Fruit fly (Drosophila melanogaster) whole organism, prepupa: Measurements from ENCODE around the gene CG32369.
A peak's percentile ranks its signal among the peaks of the same experiment; 100 is the strongest.

ENCODE experiments used
- Blimp-1 ChIP-seq: fragments of 200-800 bp; sonication (Bioruptor generic); optimal IDR thresholded peaks from 3 replicates; lab custom pipeline; 2017; ENCODE audit warnings: missing biosample characterization, missing genetic modification characterization, mild to moderate bottlenecking, moderate library complexity, missing genetic modification reagents
- CG10669 ChIP-seq: fragments of 200-800 bp; sonication (Bioruptor generic); optimal IDR thresholded peaks from 3 replicates; lab custom pipeline; 2018; ENCODE audit warnings: missing biosample characterization, mild to moderate bottlenecking, missing genetic modification characterization, moderate library complexity
- CG11762 ChIP-seq: fragments of 200-800 bp; sonication (Bioruptor generic); optimal IDR thresholded peaks from 3 replicates; lab custom pipeline; 2016; ENCODE audit warnings: missing biosample characterization, missing genetic modification characterization; ENCODE audit not compliant: insufficient read depth
- CG15336 ChIP-seq: fragments of 200-800 bp; sonication (Bioruptor generic); IDR thresholded peaks from 2 replicates; pipeline ENCODE4 v1.3.6; 2022; ENCODE audit warnings: missing biosample characterization, missing genetic modification characterization
- CG1621 ChIP-seq: fragments of 200-800 bp; sonication (Bioruptor generic); optimal IDR thresholded peaks from 3 replicates; lab custom pipeline; 2018; ENCODE audit warnings: missing biosample characterization, mild to moderate bottlenecking, missing genetic modification characterization
- CG16779 ChIP-seq: fragments of 200-800 bp; sonication (Bioruptor generic); optimal IDR thresholded peaks from 3 replicates; lab custom pipeline; 2017; ENCODE audit warnings: missing biosample characterization, mild to moderate bottlenecking, missing genetic modification characterization
- CG31627 ChIP-seq: fragments of 200-800 bp; sonication (Bioruptor generic); optimal IDR thresholded peaks from 3 replicates; lab custom pipeline; 2016; ENCODE audit warnings: missing biosample characterization, missing genetic modification characterization
- CG32006 ChIP-seq: fragments of 200-800 bp; sonication (Bioruptor generic); optimal IDR thresholded peaks from 3 replicates; lab custom pipeline; 2017; ENCODE audit warnings: missing biosample characterization, mild to moderate bottlenecking, missing genetic modification characterization
- CG6163 ChIP-seq: fragments of 200-800 bp; sonication (Bioruptor generic); IDR thresholded peaks from 3 replicates; pipeline ENCODE4 v1.3.6; 2022; ENCODE audit warnings: missing biosample characterization, missing genetic modification characterization
- CG6276 ChIP-seq: fragments of 200-800 bp; sonication (Bioruptor generic); optimal IDR thresholded peaks from 2 replicates; lab custom pipeline; 2017; ENCODE audit warnings: missing biosample characterization, mild to moderate bottlenecking, missing genetic modification characterization
- CG6792 ChIP-seq: fragments of 200-800 bp; sonication (Bioruptor generic); optimal IDR thresholded peaks from 3 replicates; lab custom pipeline; 2016; ENCODE audit warnings: missing biosample characterization, missing genetic modification characterization
- CG6808 ChIP-seq: fragments of 200-800 bp; sonication (Bioruptor generic); optimal IDR thresholded peaks from 3 replicates; lab custom pipeline; 2017; ENCODE audit warnings: missing biosample characterization, missing genetic modification characterization, mild to moderate bottlenecking, moderate library complexity, missing genetic modification reagents
- CG6854 ChIP-seq: fragments of 200-800 bp; sonication (Bioruptor generic); optimal IDR thresholded peaks from 2 replicates; lab custom pipeline; 2017; ENCODE audit warnings: missing biosample characterization, mild to moderate bottlenecking, missing genetic modification characterization
- CG7368 ChIP-seq: fragments of 200-800 bp; sonication (Bioruptor generic); optimal IDR thresholded peaks from 3 replicates; lab custom pipeline; 2016; ENCODE audit warnings: missing biosample characterization, missing genetic modification characterization
- CG8632 ChIP-seq: fragments of 200-800 bp; sonication (Bioruptor generic); optimal IDR thresholded peaks from 3 replicates; lab custom pipeline; 2016; ENCODE audit warnings: missing biosample characterization, missing genetic modification characterization
- CG9139 ChIP-seq: fragments of 200-800 bp; sonication (Bioruptor generic); optimal IDR thresholded peaks from 3 replicates; lab custom pipeline; 2017; ENCODE audit warnings: missing biosample characterization, mild to moderate bottlenecking, missing genetic modification characterization
- Eip75B ChIP-seq: fragments of 200-800 bp; sonication (Bioruptor generic); optimal IDR thresholded peaks from 3 replicates; lab custom pipeline; 2016; ENCODE audit warnings: missing biosample characterization, missing genetic modification characterization
- Eip78C ChIP-seq: fragments of 200-800 bp; sonication (Bioruptor generic); peaks from one replicate; lab custom pipeline; 2016; ENCODE audit warnings: missing biosample characterization, missing genetic modification characterization
- Eip93F ChIP-seq: fragments of 200-800 bp; sonication (Bioruptor generic); optimal IDR thresholded peaks from 2 replicates; lab custom pipeline; 2016; ENCODE audit warnings: missing biosample characterization, mild to moderate bottlenecking, missing genetic modification characterization
- Ets21C ChIP-seq: fragments of 200-800 bp; sonication (Bioruptor generic); optimal IDR thresholded peaks from 3 replicates; lab custom pipeline; 2016; ENCODE audit warnings: missing biosample characterization, missing genetic modification characterization
- Ets96B ChIP-seq: fragments of 200-800 bp; optimal IDR thresholded peaks from 2 replicates; lab custom pipeline; 2019; ENCODE audit warnings: missing biosample characterization, mild to moderate bottlenecking, missing genetic modification characterization, moderate library complexity
- Gug ChIP-seq: fragments of 200-800 bp; sonication (Bioruptor generic); IDR thresholded peaks from 2 replicates; pipeline ENCODE4 v1.3.6; 2022; ENCODE audit warnings: missing biosample characterization, missing genetic modification characterization
- Hr38 ChIP-seq: sonication (Bioruptor generic); optimal IDR thresholded peaks from 2 replicates; lab custom pipeline; 2016; ENCODE audit warnings: missing biosample characterization, missing genetic modification characterization
- Hr39 ChIP-seq: fragments of 200-800 bp; sonication (Bioruptor generic); optimal IDR thresholded peaks from 2 replicates; lab custom pipeline; 2016; ENCODE audit warnings: missing biosample characterization, missing genetic modification characterization
- Hr4 ChIP-seq: fragments of 200-800 bp; sonication (Bioruptor generic); optimal IDR thresholded peaks from 3 replicates; lab custom pipeline; 2016; ENCODE audit warnings: missing biosample characterization, missing genetic modification characterization
- Lpt ChIP-seq: fragments of 200-800 bp; sonication (Bioruptor generic); optimal IDR thresholded peaks from 3 replicates; lab custom pipeline; 2016; ENCODE audit warnings: missing biosample characterization, missing genetic modification characterization
- Met ChIP-seq: fragments of 200-800 bp; sonication (Bioruptor generic); optimal IDR thresholded peaks from 3 replicates; lab custom pipeline; 2016; ENCODE audit warnings: missing biosample characterization, missing genetic modification characterization
- OdsH ChIP-seq: fragments of 200-800 bp; sonication (Bioruptor generic); optimal IDR thresholded peaks from 3 replicates; lab custom pipeline; 2016; ENCODE audit warnings: missing biosample characterization, missing genetic modification characterization
- Sox102F ChIP-seq: fragments of 200-800 bp; sonication (Bioruptor generic); optimal IDR thresholded peaks from 2 replicates; lab custom pipeline; 2016; ENCODE audit warnings: missing biosample characterization, mild to moderate bottlenecking, missing genetic modification characterization
- Sox14 ChIP-seq: fragments of 200-800 bp; sonication (Bioruptor generic); optimal IDR thresholded peaks from 3 replicates; lab custom pipeline; 2016; ENCODE audit warnings: missing biosample characterization, missing genetic modification characterization
- Sox15 ChIP-seq: fragments of 200-800 bp; sonication (Bioruptor generic); optimal IDR thresholded peaks from 3 replicates; lab custom pipeline; 2016; ENCODE audit warnings: missing biosample characterization, missing genetic modification characterization
- acj6 ChIP-seq: fragments of 200-800 bp; sonication (Bioruptor generic); optimal IDR thresholded peaks from 3 replicates; lab custom pipeline; 2016; ENCODE audit warnings: missing biosample characterization, missing genetic modification characterization
- dsx ChIP-seq: fragments of 200-800 bp; optimal IDR thresholded peaks from 3 replicates; lab custom pipeline; 2019; ENCODE audit warnings: missing biosample characterization, mild to moderate bottlenecking, missing genetic modification characterization, moderate library complexity; ENCODE audit not compliant: poor library complexity, severe bottlenecking
- eg ChIP-seq: fragments of 200-800 bp; sonication (Bioruptor generic); IDR thresholded peaks from 3 replicates; pipeline ENCODE4 v1.3.6; 2022; ENCODE audit warnings: missing biosample characterization, missing genetic modification characterization
- esn ChIP-seq: fragments of 200-800 bp; sonication (Bioruptor generic); optimal IDR thresholded peaks from 2 replicates; lab custom pipeline; 2016; ENCODE audit warnings: missing biosample characterization, mild to moderate bottlenecking, missing genetic modification characterization, moderate library complexity
- fkh ChIP-seq: fragments of 200-800 bp; sonication (Bioruptor generic); optimal IDR thresholded peaks from 3 replicates; lab custom pipeline; 2017; ENCODE audit warnings: missing biosample characterization, mild to moderate bottlenecking, missing genetic modification characterization, moderate library complexity
- lz ChIP-seq: fragments of 200-800 bp; sonication (Bioruptor generic); optimal IDR thresholded peaks from 3 replicates; lab custom pipeline; 2016; ENCODE audit warnings: missing biosample characterization, missing genetic modification characterization
- net ChIP-seq: fragments of 200-800 bp; sonication (Bioruptor generic); optimal IDR thresholded peaks from 3 replicates; lab custom pipeline; 2016; ENCODE audit warnings: missing biosample characterization, missing genetic modification characterization
- pdm3 ChIP-seq: fragments of 200-800 bp; sonication (Bioruptor generic); optimal IDR thresholded peaks from 3 replicates; lab custom pipeline; 2016; ENCODE audit warnings: missing biosample characterization, missing genetic modification characterization
- spab ChIP-seq: fragments of 200-800 bp; sonication (Bioruptor generic); optimal IDR thresholded peaks from 2 replicates; lab custom pipeline; 2017; ENCODE audit warnings: missing biosample characterization, mild to moderate bottlenecking, missing genetic modification characterization, missing genetic modification reagents
- ss ChIP-seq, 2 experiments: fragments of 200-800 bp; sonication (Bioruptor generic); optimal IDR thresholded peaks; 2 replicates in 1 of 2; 3 replicates in 1 of 2; lab custom pipeline; 2017 to 2018; ENCODE audit warnings: mild to moderate bottlenecking in 2 of 2, missing biosample characterization in 2 of 2, missing genetic modification characterization in 2 of 2, moderate library complexity in 1 of 2
- svp ChIP-seq: fragments of 200-800 bp; sonication (Bioruptor generic); peaks from one replicate; lab custom pipeline; 2016; ENCODE audit warnings: missing biosample characterization, missing genetic modification characterization
- topi ChIP-seq: fragments of 200-800 bp; sonication (Bioruptor generic); optimal IDR thresholded peaks from 3 replicates; lab custom pipeline; 2016; ENCODE audit warnings: missing biosample characterization, missing genetic modification characterization
- vri ChIP-seq: fragments of 200-800 bp; sonication (Bioruptor generic); optimal IDR thresholded peaks from 3 replicates; lab custom pipeline; 2016; ENCODE audit warnings: missing biosample characterization, mild to moderate bottlenecking, missing genetic modification characterization

CG32369 gene

DNA sequence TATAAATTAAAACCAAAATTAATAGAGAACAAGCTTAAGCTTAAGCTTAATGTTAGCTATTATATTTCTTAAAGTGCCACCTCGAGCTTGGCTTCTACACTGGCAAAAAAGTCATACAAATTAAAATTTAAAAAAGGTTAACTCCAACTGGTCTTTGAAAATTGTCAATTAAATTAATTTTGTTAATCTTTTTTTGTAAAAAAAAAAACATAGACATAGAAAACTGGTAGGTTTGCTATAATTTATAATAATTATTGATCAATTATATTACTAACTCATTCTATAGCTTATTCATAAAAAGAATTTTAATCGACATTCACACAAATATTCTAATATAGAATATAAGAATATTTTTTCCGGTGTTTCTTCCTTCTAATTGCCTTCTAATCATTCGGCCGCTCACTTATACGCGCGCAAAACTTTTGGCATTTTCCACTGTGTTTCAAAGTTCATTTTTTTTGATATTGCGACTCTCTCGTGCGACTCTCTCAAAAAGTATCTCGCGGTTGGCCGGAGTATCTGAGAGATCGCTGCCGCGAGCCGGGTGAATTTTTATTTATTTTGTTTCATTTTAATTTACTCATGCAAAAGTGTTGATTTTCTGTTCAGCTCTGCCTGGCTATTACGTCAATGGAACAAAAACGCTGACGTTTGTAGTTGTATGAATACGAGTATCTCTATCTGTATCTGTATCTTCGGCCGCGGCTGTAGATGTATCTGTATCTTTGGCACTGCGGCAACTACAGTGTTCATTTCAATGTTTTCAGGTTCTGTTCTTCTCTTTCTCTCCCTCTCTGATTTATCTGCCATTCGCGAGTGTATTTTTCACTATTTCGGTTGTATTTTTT, 46.4 kb upstream of the CG32369 start (continued):
- TF ChIP-seq net (GFP tag; lab: Kevin White, UChicago) (peak; percentile 0), acj6 (peak; percentile 44), CG11762 (peak; percentile 56), Hr4 (peak; percentile 38), Met (peak; percentile 50), eg (GFP tag; lab: Robert Waterston, UW) (peak; percentile 86), Blimp-1 (peak; percentile 14), ss (GFP tag; optimal IDR thresholded peaks at IDR 0.05; lab: Kevin White, UChicago) (peak in 1 of 2 experiments; percentile 30), vri (GFP tag; lab: Kevin White, UChicago) (peak; percentile 95), CG6163 (GFP tag; lab: Robert Waterston, UW) (peak; percentile 42; the same call in 2 of the 3 replicates), Ets21C (no peak), CG6792 (GFP tag; lab: Kevin White, UChicago) (no peak), esn (GFP tag; lab: Kevin White, UChicago) (peak; percentile 54), CG8632 (peak; percentile 45), CG15336 (peak; percentile 79), Hr38 (GFP tag; lab: Kevin White, UChicago) (no peak), OdsH (GFP tag; lab: Kevin White, UChicago) (peak; percentile 74), fkh (GFP tag; lab: Kevin White, UChicago) (peak; percentile 16), Sox102F (GFP tag; lab: Kevin White, UChicago) (no peak), Eip93F (GFP tag; lab: Kevin White, UChicago) (no peak), Lpt (GFP tag; lab: Kevin White, UChicago) (peak; percentile 25), dsx (GFP tag; lab: Kevin White, UChicago) (no peak), topi (GFP tag; lab: Kevin White, UChicago) (peak; percentile 19), lz (GFP tag; lab: Kevin White, UChicago) (peak; percentile 14), Sox15 (GFP tag; lab: Kevin White, UChicago) (peak; percentile 42), CG6808 (GFP tag; lab: Kevin White, UChicago) (peak; percentile 32), Ets96B (tag; lab: Kevin White, UChicago) (no peak)

- TF ChIP-seq Ets21C (no peak), CG6163 (GFP tag; lab: Robert Waterston, UW) (peak; percentile 59; the same call in 2 of the 3 replicates), CG31627 (GFP tag; lab: Kevin White, UChicago) (no peak), Eip78C (GFP tag; lab: Kevin White, UChicago) (peak; percentile 71)
Measured at dm6 chr3L:7855455-7855774, 45.8 kb upstream of the CG32369 start.

DNA sequence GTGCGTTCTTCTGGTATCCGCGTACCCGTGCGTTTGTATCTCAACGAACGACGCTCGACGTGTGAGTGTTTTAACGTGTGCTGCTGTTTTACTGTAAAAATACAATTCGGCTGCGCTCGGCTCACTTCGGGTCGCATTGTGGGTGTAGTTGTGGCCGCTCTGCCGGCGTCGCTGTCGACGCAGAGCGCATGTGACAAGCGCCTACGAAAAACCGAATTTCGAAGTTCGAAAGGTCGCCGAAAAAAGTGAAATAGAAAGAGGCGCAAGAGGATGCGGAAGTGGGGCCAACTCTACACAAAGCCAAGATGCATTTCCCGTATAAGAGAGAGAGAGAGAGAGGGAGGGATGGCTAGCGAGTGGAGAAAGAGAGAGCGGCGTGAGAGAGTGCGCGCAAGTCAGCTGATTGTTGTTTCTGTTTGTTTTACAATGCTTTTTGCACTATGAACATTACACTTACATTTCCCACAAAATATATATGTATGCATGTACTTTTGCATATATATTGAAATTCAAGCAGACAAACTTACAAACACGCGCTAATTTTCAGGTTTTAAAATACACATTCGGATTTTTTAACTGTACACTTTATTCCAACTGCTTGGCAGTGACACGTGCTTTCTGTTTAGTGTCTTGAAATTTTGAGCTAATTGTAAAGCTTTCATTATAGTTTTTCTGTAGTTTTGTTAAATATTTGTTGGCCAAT, 45.3 kb upstream of the CG32369 start:
- TF ChIP-seq Gug (no peak), dsx (GFP tag; lab: Kevin White, UChicago) (peak; percentile 43), svp (peak; percentile 86), CG11762 (no peak), topi (GFP tag; lab: Kevin White, UChicago) (no peak), CG7368 (GFP tag; lab: Kevin White, UChicago) (no peak), Met (peak; percentile 14), acj6 (peak; percentile 31), Sox102F (GFP tag; lab: Kevin White, UChicago) (peak; percentile 16), eg (GFP tag; lab: Robert Waterston, UW) (no peak), ss (GFP tag; optimal IDR thresholded peaks at IDR 0.05; lab: Kevin White, UChicago) (peak; percentile 54 to 76), spab (GFP tag; lab: Kevin White, UChicago) (no peak), Sox14 (GFP tag; lab: Kevin White, UChicago) (peak; percentile 9), CG15336 (no peak), CG31627 (GFP tag; lab: Kevin White, UChicago) (no peak), CG6854 (GFP tag; lab: Kevin White, UChicago) (peak; percentile 90), Eip75B (GFP tag; lab: Kevin White, UChicago) (peak; percentile 33), Hr39 (no peak), CG10669 (GFP tag; lab: Kevin White, UChicago) (peak; percentile 5), CG9139 (GFP tag; lab: Kevin White, UChicago) (peak; percentile 81), fkh (GFP tag; lab: Kevin White, UChicago) (peak; percentile 65), CG16779 (peak; percentile 78), CG32006 (peak; percentile 12), pdm3 (GFP tag; lab: Kevin White, UChicago) (peak; percentile 4), OdsH (GFP tag; lab: Kevin White, UChicago) (no peak), CG1621 (tag; lab: Kevin White, UChicago) (peak; percentile 25), CG6276 (peak; percentile 33)
